Fruit fly (Drosophila melanogaster): Measurements from ENCODE around the gene CG6592.

The CG6592 gene

DNA sequence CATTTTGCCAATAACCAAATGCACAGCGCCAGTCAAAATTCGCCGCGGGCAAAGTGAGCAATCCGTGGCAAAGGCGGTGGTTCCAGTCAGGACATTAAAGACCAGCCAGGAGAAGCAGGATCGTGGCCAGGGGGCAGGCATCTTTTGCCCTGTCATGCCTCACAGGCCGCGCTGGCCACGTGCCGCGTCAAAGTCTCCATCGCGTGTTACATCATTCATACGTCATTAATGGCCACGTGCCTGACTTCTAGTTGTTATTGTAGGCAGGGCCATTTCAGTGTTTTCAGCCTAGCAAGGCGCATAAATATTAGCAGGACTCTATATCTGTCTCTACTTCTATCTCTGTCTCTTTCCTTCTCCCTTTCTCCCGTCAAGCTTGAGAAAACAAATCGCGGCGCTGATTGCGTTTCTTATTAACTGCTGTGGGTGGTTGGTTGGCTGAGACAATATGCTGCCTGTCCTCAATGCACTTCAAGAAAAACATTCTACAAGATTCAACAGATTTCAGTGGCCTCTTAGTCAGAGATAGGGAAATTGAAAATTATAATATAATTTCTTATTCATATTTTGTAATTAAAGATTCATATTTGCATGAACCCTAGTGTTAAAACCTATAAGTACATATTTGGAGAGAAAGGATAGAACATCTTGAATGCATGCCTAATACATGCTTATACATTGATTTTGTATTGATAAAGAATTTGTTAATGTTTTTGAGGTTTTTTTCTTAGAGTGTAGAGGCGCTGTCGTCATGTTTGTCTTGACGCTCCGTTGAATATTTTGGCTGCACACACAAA lies 49.0 kb downstream of the CG6592 start (continued):
- TF ChIP-seq al (GFP tag; IDR thresholded peaks at IDR 0.05) (no peak), CG12299 (tag; optimal IDR thresholded peaks at IDR 0.05) (no peak), CG11695 (GFP tag; IDR thresholded peaks at IDR 0.05) (no peak), tap (tag; optimal IDR thresholded peaks at IDR 0.05) (peak; percentile 19), CG11723 (GFP tag; optimal IDR thresholded peaks at IDR 0.05) (no peak), odd (GFP tag; optimal IDR thresholded peaks at IDR 0.05) (no peak), CG8388 (GFP tag; optimal IDR thresholded peaks at IDR 0.05) (no peak), Poxn (GFP tag; IDR thresholded peaks at IDR 0.05) (no peak), Lhr (GFP tag; optimal IDR thresholded peaks at IDR 0.05) (no peak), CG31365 (tag; optimal IDR thresholded peaks at IDR 0.05) (no peak), nom (GFP tag; optimal IDR thresholded peaks at IDR 0.05) (no peak), CG9727 (GFP tag; optimal IDR thresholded peaks at IDR 0.05) (no peak), CG15514 (GFP tag; optimal IDR thresholded peaks at IDR 0.05) (no peak), Hey (tag; optimal IDR thresholded peaks at IDR 0.05) (peak; percentile 100), CG12155 (GFP tag; optimal IDR thresholded peaks at IDR 0.05) (no peak), br (optimal IDR thresholded peaks at IDR 0.05) (no peak), Lim3 (GFP tag; IDR thresholded peaks at IDR 0.05) (no peak), CG9876 (GFP tag; optimal IDR thresholded peaks at IDR 0.05) (no peak), CG3407 (GFP tag; optimal IDR thresholded peaks at IDR 0.05) (no peak), PHDP (tag; optimal IDR thresholded peaks at IDR 0.05) (no peak), tio (GFP tag; optimal IDR thresholded peaks at IDR 0.05) (no peak), E2f2 (GFP tag; IDR thresholded peaks at IDR 0.05) (no peak), CG2875 (GFP tag; optimal IDR thresholded peaks at IDR 0.05) (no peak), oc (tag; optimal IDR thresholded peaks at IDR 0.05) (no peak), CG10543 (GFP tag; optimal IDR thresholded peaks at IDR 0.05) (no peak), eyg (GFP tag; optimal IDR thresholded peaks at IDR 0.05) (no peak), CG1647 (GFP tag; optimal IDR thresholded peaks at IDR 0.05) (no peak), Dfd (GFP tag; optimal IDR thresholded peaks at IDR 0.05) (no peak), caup (GFP tag; optimal IDR thresholded peaks at IDR 0.05; ENCODE audit: severe bottlenecking) (no peak), CG13424 (tag; optimal IDR thresholded peaks at IDR 0.05) (peak; percentile 10), dati (GFP tag; IDR thresholded peaks at IDR 0.05) (no peak), trem (tag; optimal IDR thresholded peaks at IDR 0.05) (peak; percentile 11), CG4617 (GFP tag; optimal IDR thresholded peaks at IDR 0.05; ENCODE audit: borderline replicate concordance) (no peak), CG16815 (GFP tag; optimal IDR thresholded peaks at IDR 0.05) (no peak), dan (GFP tag; IDR thresholded peaks at IDR 0.05) (no peak), Antp (GFP tag; optimal IDR thresholded peaks at IDR 0.05) (no peak), D19A (tag; optimal IDR thresholded peaks at IDR 0.05) (peak; percentile 45), Spps (tag; optimal IDR thresholded peaks at IDR 0.05) (no peak), Med (GFP tag) (peak; percentile 37), sim (GFP tag; IDR thresholded peaks at IDR 0.05) (no peak), CG7786 (GFP tag; optimal IDR thresholded peaks at IDR 0.05) (no peak), grn (GFP tag; optimal IDR thresholded peaks at IDR 0.05) (no peak), lbe (GFP tag; optimal IDR thresholded peaks at IDR 0.05) (no peak), CG2678 (tag; optimal IDR thresholded peaks at IDR 0.05) (no peak), salm (tag; optimal IDR thresholded peaks at IDR 0.05) (no peak), cad (GFP tag; optimal IDR thresholded peaks at IDR 0.05) (no peak), slbo (GFP tag; IDR thresholded peaks at IDR 0.05) (no peak), CG12391 (tag; optimal IDR thresholded peaks at IDR 0.05) (peak; percentile 38), Nf-YC (tag; optimal IDR thresholded peaks at IDR 0.05) (peak; percentile 20), Mad (GFP tag; optimal IDR thresholded peaks at IDR 0.05) (no peak)

Measured in whole organism, embryonic.